Fruit fly (Drosophila melanogaster) whole organism, prepupa: Measurements from ENCODE around the gene gnu.

ENCODE experiments used
- Blimp-1 ChIP-seq: fragments of 200-800 bp; sonication (Bioruptor generic); optimal IDR thresholded peaks from 3 replicates; lab custom pipeline; 2017; ENCODE audit warnings: missing biosample characterization, missing genetic modification characterization, mild to moderate bottlenecking, moderate library complexity, missing genetic modification reagents
- CG10631 ChIP-seq: fragments of 200-800 bp; sonication (Bioruptor generic); optimal IDR thresholded peaks from 2 replicates; lab custom pipeline; 2016; ENCODE audit warnings: missing biosample characterization, missing genetic modification characterization
- CG10669 ChIP-seq: fragments of 200-800 bp; sonication (Bioruptor generic); optimal IDR thresholded peaks from 3 replicates; lab custom pipeline; 2018; ENCODE audit warnings: missing biosample characterization, mild to moderate bottlenecking, missing genetic modification characterization, moderate library complexity
- CG11294 ChIP-seq: fragments of 200-800 bp; sonication (Bioruptor generic); IDR thresholded peaks from 2 replicates; pipeline ENCODE4 v1.3.6; 2022; ENCODE audit warnings: missing biosample characterization, missing genetic modification characterization
- CG11762 ChIP-seq: fragments of 200-800 bp; sonication (Bioruptor generic); optimal IDR thresholded peaks from 3 replicates; lab custom pipeline; 2016; ENCODE audit warnings: missing biosample characterization, missing genetic modification characterization; ENCODE audit not compliant: insufficient read depth
- CG11902 ChIP-seq: fragments of 200-800 bp; sonication (Bioruptor generic); optimal IDR thresholded peaks from 3 replicates; lab custom pipeline; 2016; ENCODE audit warnings: missing biosample characterization, missing genetic modification characterization
- CG15336 ChIP-seq: fragments of 200-800 bp; sonication (Bioruptor generic); IDR thresholded peaks from 2 replicates; pipeline ENCODE4 v1.3.6; 2022; ENCODE audit warnings: missing biosample characterization, missing genetic modification characterization
- CG16779 ChIP-seq: fragments of 200-800 bp; sonication (Bioruptor generic); optimal IDR thresholded peaks from 3 replicates; lab custom pipeline; 2017; ENCODE audit warnings: missing biosample characterization, mild to moderate bottlenecking, missing genetic modification characterization
- CG3032 ChIP-seq: fragments of 200-800 bp; optimal IDR thresholded peaks from 2 replicates; lab custom pipeline; 2019; ENCODE audit warnings: missing biosample characterization, mild to moderate bottlenecking, missing genetic modification characterization, moderate library complexity
- CG31627 ChIP-seq: fragments of 200-800 bp; sonication (Bioruptor generic); optimal IDR thresholded peaks from 3 replicates; lab custom pipeline; 2016; ENCODE audit warnings: missing biosample characterization, missing genetic modification characterization
- CG34406 ChIP-seq: fragments of 200-800 bp; sonication (Bioruptor generic); optimal IDR thresholded peaks from 3 replicates; lab custom pipeline; 2016; ENCODE audit warnings: missing biosample characterization, missing genetic modification characterization
- CG3919 ChIP-seq: fragments of 200-800 bp; sonication (Bioruptor generic); optimal IDR thresholded peaks from 3 replicates; lab custom pipeline; 2016; ENCODE audit warnings: missing biosample characterization, missing genetic modification characterization
- CG4318 ChIP-seq: fragments of 200-800 bp; sonication (Bioruptor generic); optimal IDR thresholded peaks from 3 replicates; lab custom pipeline; 2017; ENCODE audit warnings: missing biosample characterization, mild to moderate bottlenecking, missing genetic modification characterization
- CG6163 ChIP-seq: fragments of 200-800 bp; sonication (Bioruptor generic); IDR thresholded peaks from 3 replicates; pipeline ENCODE4 v1.3.6; 2022; ENCODE audit warnings: missing biosample characterization, missing genetic modification characterization
- CG6276 ChIP-seq: fragments of 200-800 bp; sonication (Bioruptor generic); optimal IDR thresholded peaks from 2 replicates; lab custom pipeline; 2017; ENCODE audit warnings: missing biosample characterization, mild to moderate bottlenecking, missing genetic modification characterization
- CG6808 ChIP-seq: fragments of 200-800 bp; sonication (Bioruptor generic); optimal IDR thresholded peaks from 3 replicates; lab custom pipeline; 2017; ENCODE audit warnings: missing biosample characterization, missing genetic modification characterization, mild to moderate bottlenecking, moderate library complexity, missing genetic modification reagents
- CG6854 ChIP-seq: fragments of 200-800 bp; sonication (Bioruptor generic); optimal IDR thresholded peaks from 2 replicates; lab custom pipeline; 2017; ENCODE audit warnings: missing biosample characterization, mild to moderate bottlenecking, missing genetic modification characterization
- CG7368 ChIP-seq: fragments of 200-800 bp; sonication (Bioruptor generic); optimal IDR thresholded peaks from 3 replicates; lab custom pipeline; 2016; ENCODE audit warnings: missing biosample characterization, missing genetic modification characterization
- CG8119 ChIP-seq: fragments of 200-800 bp; sonication (Bioruptor generic); IDR thresholded peaks from 3 replicates; pipeline ENCODE4 v1.3.6; 2022; ENCODE audit warnings: missing biosample characterization, missing genetic modification characterization
- CG8319 ChIP-seq: fragments of 200-800 bp; sonication (Bioruptor generic); optimal IDR thresholded peaks from 3 replicates; lab custom pipeline; 2016; ENCODE audit warnings: missing biosample characterization, missing genetic modification characterization
- CG8632 ChIP-seq: fragments of 200-800 bp; sonication (Bioruptor generic); optimal IDR thresholded peaks from 3 replicates; lab custom pipeline; 2016; ENCODE audit warnings: missing biosample characterization, missing genetic modification characterization
- CG9139 ChIP-seq: fragments of 200-800 bp; sonication (Bioruptor generic); optimal IDR thresholded peaks from 3 replicates; lab custom pipeline; 2017; ENCODE audit warnings: missing biosample characterization, mild to moderate bottlenecking, missing genetic modification characterization
- Eip75B ChIP-seq: fragments of 200-800 bp; sonication (Bioruptor generic); optimal IDR thresholded peaks from 3 replicates; lab custom pipeline; 2016; ENCODE audit warnings: missing biosample characterization, missing genetic modification characterization
- Eip78C ChIP-seq: fragments of 200-800 bp; sonication (Bioruptor generic); peaks from one replicate; lab custom pipeline; 2016; ENCODE audit warnings: missing biosample characterization, missing genetic modification characterization
- Eip93F ChIP-seq: fragments of 200-800 bp; sonication (Bioruptor generic); optimal IDR thresholded peaks from 2 replicates; lab custom pipeline; 2016; ENCODE audit warnings: missing biosample characterization, mild to moderate bottlenecking, missing genetic modification characterization
- Gug ChIP-seq: fragments of 200-800 bp; sonication (Bioruptor generic); IDR thresholded peaks from 2 replicates; pipeline ENCODE4 v1.3.6; 2022; ENCODE audit warnings: missing biosample characterization, missing genetic modification characterization
- Hr38 ChIP-seq: sonication (Bioruptor generic); optimal IDR thresholded peaks from 2 replicates; lab custom pipeline; 2016; ENCODE audit warnings: missing biosample characterization, missing genetic modification characterization
- Hr4 ChIP-seq: fragments of 200-800 bp; sonication (Bioruptor generic); optimal IDR thresholded peaks from 3 replicates; lab custom pipeline; 2016; ENCODE audit warnings: missing biosample characterization, missing genetic modification characterization
- Lpt ChIP-seq: fragments of 200-800 bp; sonication (Bioruptor generic); optimal IDR thresholded peaks from 3 replicates; lab custom pipeline; 2016; ENCODE audit warnings: missing biosample characterization, missing genetic modification characterization
- OdsH ChIP-seq: fragments of 200-800 bp; sonication (Bioruptor generic); optimal IDR thresholded peaks from 3 replicates; lab custom pipeline; 2016; ENCODE audit warnings: missing biosample characterization, missing genetic modification characterization
- Sox14 ChIP-seq: fragments of 200-800 bp; sonication (Bioruptor generic); optimal IDR thresholded peaks from 3 replicates; lab custom pipeline; 2016; ENCODE audit warnings: missing biosample characterization, missing genetic modification characterization
- Sox15 ChIP-seq: fragments of 200-800 bp; sonication (Bioruptor generic); optimal IDR thresholded peaks from 3 replicates; lab custom pipeline; 2016; ENCODE audit warnings: missing biosample characterization, missing genetic modification characterization
- cyc ChIP-seq: fragments of 200-800 bp; sonication (Bioruptor generic); optimal IDR thresholded peaks from 3 replicates; lab custom pipeline; 2016; ENCODE audit warnings: missing biosample characterization, missing genetic modification characterization
- dac ChIP-seq: fragments of 200-800 bp; sonication (Bioruptor generic); optimal IDR thresholded peaks from 2 replicates; lab custom pipeline; 2017; ENCODE audit warnings: missing biosample characterization, mild to moderate bottlenecking, missing genetic modification characterization
- eg ChIP-seq: fragments of 200-800 bp; sonication (Bioruptor generic); IDR thresholded peaks from 3 replicates; pipeline ENCODE4 v1.3.6; 2022; ENCODE audit warnings: missing biosample characterization, missing genetic modification characterization
- esn ChIP-seq: fragments of 200-800 bp; sonication (Bioruptor generic); optimal IDR thresholded peaks from 2 replicates; lab custom pipeline; 2016; ENCODE audit warnings: missing biosample characterization, mild to moderate bottlenecking, missing genetic modification characterization, moderate library complexity
- fd59A ChIP-seq: fragments of 200-800 bp; sonication (Bioruptor generic); optimal IDR thresholded peaks from 2 replicates; lab custom pipeline; 2017; ENCODE audit warnings: missing biosample characterization, mild to moderate bottlenecking, missing genetic modification characterization, missing genetic modification reagents
- fd85E ChIP-seq: fragments of 200-800 bp; sonication (Bioruptor generic); optimal IDR thresholded peaks from 3 replicates; lab custom pipeline; 2016; ENCODE audit warnings: missing biosample characterization, missing genetic modification characterization
- fkh ChIP-seq: fragments of 200-800 bp; sonication (Bioruptor generic); optimal IDR thresholded peaks from 3 replicates; lab custom pipeline; 2017; ENCODE audit warnings: missing biosample characterization, mild to moderate bottlenecking, missing genetic modification characterization, moderate library complexity
- lz ChIP-seq: fragments of 200-800 bp; sonication (Bioruptor generic); optimal IDR thresholded peaks from 3 replicates; lab custom pipeline; 2016; ENCODE audit warnings: missing biosample characterization, missing genetic modification characterization
- net ChIP-seq: fragments of 200-800 bp; sonication (Bioruptor generic); optimal IDR thresholded peaks from 3 replicates; lab custom pipeline; 2016; ENCODE audit warnings: missing biosample characterization, missing genetic modification characterization
- pdm3 ChIP-seq: fragments of 200-800 bp; sonication (Bioruptor generic); optimal IDR thresholded peaks from 3 replicates; lab custom pipeline; 2016; ENCODE audit warnings: missing biosample characterization, missing genetic modification characterization
- salr ChIP-seq, 2 experiments: fragments of 200-800 bp; sonication (Bioruptor generic); optimal IDR thresholded peaks; 3 replicates each; lab custom pipeline; 2016 to 2018; ENCODE audit warnings: missing biosample characterization in 2 of 2, missing genetic modification characterization in 2 of 2, mild to moderate bottlenecking in 1 of 2
- spab ChIP-seq: fragments of 200-800 bp; sonication (Bioruptor generic); optimal IDR thresholded peaks from 2 replicates; lab custom pipeline; 2017; ENCODE audit warnings: missing biosample characterization, mild to moderate bottlenecking, missing genetic modification characterization, missing genetic modification reagents
- ss ChIP-seq, 2 experiments: fragments of 200-800 bp; sonication (Bioruptor generic); optimal IDR thresholded peaks; 2 replicates in 1 of 2; 3 replicates in 1 of 2; lab custom pipeline; 2017 to 2018; ENCODE audit warnings: mild to moderate bottlenecking in 2 of 2, missing biosample characterization in 2 of 2, missing genetic modification characterization in 2 of 2, moderate library complexity in 1 of 2
- svp ChIP-seq: fragments of 200-800 bp; sonication (Bioruptor generic); peaks from one replicate; lab custom pipeline; 2016; ENCODE audit warnings: missing biosample characterization, missing genetic modification characterization
- topi ChIP-seq: fragments of 200-800 bp; sonication (Bioruptor generic); optimal IDR thresholded peaks from 3 replicates; lab custom pipeline; 2016; ENCODE audit warnings: missing biosample characterization, missing genetic modification characterization

gnu gene

DNA sequence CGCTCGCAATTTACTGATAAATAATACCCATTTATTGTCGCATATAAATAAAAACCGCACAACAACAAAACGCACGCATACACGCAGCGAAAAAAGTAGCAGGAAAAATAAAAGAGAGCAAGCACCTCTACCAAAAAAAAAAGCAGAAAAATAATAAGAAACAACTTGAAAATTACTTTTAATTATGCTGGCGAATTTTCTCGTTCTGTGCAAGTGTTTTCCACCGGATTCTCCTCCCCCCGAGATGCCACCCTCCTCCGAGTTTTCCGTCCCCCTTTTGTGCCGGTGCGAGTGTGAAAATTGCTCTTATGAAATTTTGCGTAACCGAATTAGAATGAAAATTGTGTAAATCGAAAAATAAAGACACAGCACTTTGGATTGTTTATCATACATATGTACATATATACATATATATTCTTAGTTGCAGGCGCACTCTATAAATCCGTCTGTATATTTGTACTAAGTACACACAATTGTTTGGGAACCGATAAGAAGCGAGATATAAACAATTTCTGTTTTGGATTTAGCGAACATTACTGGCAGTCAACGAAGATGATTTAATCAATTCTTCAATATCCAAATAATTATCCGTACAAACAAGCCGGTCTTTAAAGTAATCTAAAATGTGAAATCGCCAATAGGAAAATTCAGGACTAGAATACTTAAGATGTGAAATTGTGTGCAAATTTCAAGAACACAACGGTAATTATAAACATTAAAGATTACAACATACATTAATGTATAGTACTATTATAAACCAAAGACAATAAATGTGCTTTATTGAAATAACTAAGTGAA, 12.1 kb downstream of the gnu start:
- TF ChIP-seq eg (GFP tag; lab: Robert Waterston, UW) (peak; percentile 61), Gug (peak; percentile 38; the same call in 1 of the 2 replicates), CG6163 (GFP tag; lab: Robert Waterston, UW) (peak; percentile 68), CG15336 (peak; percentile 41; the same call in 1 of the 2 replicates), CG8319 (GFP tag; lab: Kevin White, UChicago) (no peak)

DNA sequence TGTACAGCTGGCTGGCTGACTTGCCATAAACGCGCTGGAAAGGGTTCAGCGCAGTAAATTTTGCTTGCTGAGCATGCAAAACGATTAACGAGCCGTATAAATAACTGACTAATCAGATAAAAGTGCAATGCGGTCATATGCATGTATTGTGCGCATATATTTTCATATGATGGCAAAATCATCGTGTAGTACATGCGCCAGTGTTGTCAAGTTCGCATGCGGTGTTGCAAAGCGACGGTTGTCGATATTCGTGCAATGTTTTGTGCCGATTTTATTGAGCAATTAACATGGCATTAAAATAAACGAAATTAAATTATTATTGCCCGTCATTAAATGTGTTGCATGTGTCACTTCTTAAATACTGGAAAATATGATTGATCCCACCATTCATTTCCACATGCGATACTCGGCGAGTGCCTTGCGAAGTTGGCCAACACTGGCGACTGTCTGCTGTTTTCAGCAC, 13.0 kb downstream of the gnu start:
- peak in 1 of 2 experiments; percentile 44 for TF ChIP-seq salr (GFP tag; optimal IDR thresholded peaks at IDR 0.05; lab: Kevin White, UChicago)
- TF ChIP-seq CG8319 (GFP tag; lab: Kevin White, UChicago) = peak; percentile 61
- TF ChIP-seq cyc (GFP tag; lab: Kevin White, UChicago) = peak; percentile 88
- peak; percentile 89 for TF ChIP-seq topi
- peak; percentile 58 for TF ChIP-seq CG8119
- TF ChIP-seq Eip93F = no peak
- TF ChIP-seq CG3032 = peak; percentile 72
- TF ChIP-seq CG6854 (GFP tag; lab: Kevin White, UChicago) = peak; percentile 30
- TF ChIP-seq lz = peak; percentile 88
- peak; percentile 72 for TF ChIP-seq eg (GFP tag; lab: Robert Waterston, UW)
- TF ChIP-seq fd85E (GFP tag; lab: Kevin White, UChicago) = peak; percentile 64
- peak; percentile 70 for TF ChIP-seq CG8632
- peak; percentile 39 for TF ChIP-seq CG9139 (GFP tag; lab: Kevin White, UChicago)
- peak; percentile 73 for TF ChIP-seq CG6163 (GFP tag; lab: Robert Waterston, UW)
- TF ChIP-seq CG34406 (GFP tag; lab: Kevin White, UChicago) = peak; percentile 70
- TF ChIP-seq CG11762 (GFP tag; lab: Kevin White, UChicago) = peak; percentile 78
- peak; percentile 68 for TF ChIP-seq fd59A (GFP tag; lab: Kevin White, UChicago)
- no peak for TF ChIP-seq dac (GFP tag; lab: Kevin White, UChicago)
- TF ChIP-seq Hr4 (GFP tag; lab: Kevin White, UChicago) = peak; percentile 80
- peak; percentile 85 for TF ChIP-seq OdsH (GFP tag; lab: Kevin White, UChicago)
- peak; percentile 82 for TF ChIP-seq pdm3 (GFP tag; lab: Kevin White, UChicago)
- peak; percentile 53 for TF ChIP-seq Hr38 (GFP tag; lab: Kevin White, UChicago)
- TF ChIP-seq CG31627 (GFP tag; lab: Kevin White, UChicago) = peak; percentile 88
- TF ChIP-seq Lpt (GFP tag; lab: Kevin White, UChicago) = peak; percentile 68
- TF ChIP-seq net = peak; percentile 75
- TF ChIP-seq Gug = peak; percentile 54
- peak; percentile 38 for TF ChIP-seq Blimp-1
- TF ChIP-seq CG4318 (GFP tag; lab: Kevin White, UChicago) = peak; percentile 21
- TF ChIP-seq CG6808 (GFP tag; lab: Kevin White, UChicago) = peak; percentile 51
- no peak for TF ChIP-seq CG6276
- TF ChIP-seq Eip75B (GFP tag; lab: Kevin White, UChicago) = peak; percentile 83
- TF ChIP-seq CG10631 (GFP tag; lab: Kevin White, UChicago) = peak; percentile 87
- peak; percentile 14 for TF ChIP-seq spab
- TF ChIP-seq CG11294 (GFP tag; lab: Robert Waterston, UW) = peak; percentile 57; the same call in 1 of the 2 replicates
- peak; percentile 68 for TF ChIP-seq CG10669
- TF ChIP-seq CG7368 (GFP tag; lab: Kevin White, UChicago) = peak; percentile 72
- TF ChIP-seq CG3919 = no peak
- peak; percentile 87 for TF ChIP-seq esn
- TF ChIP-seq ss (GFP tag; optimal IDR thresholded peaks at IDR 0.05; lab: Kevin White, UChicago) = peak in 1 of 2 experiments; percentile 66
- peak; percentile 93 for TF ChIP-seq Eip78C (GFP tag; lab: Kevin White, UChicago)
- TF ChIP-seq Sox15 (GFP tag; lab: Kevin White, UChicago) = peak; percentile 71
- peak; percentile 83 for TF ChIP-seq Sox14 (GFP tag; lab: Kevin White, UChicago)
- peak; percentile 93 for TF ChIP-seq svp (GFP tag; lab: Kevin White, UChicago)
- peak; percentile 26 for TF ChIP-seq CG16779 (tag; lab: Kevin White, UChicago)
- peak; percentile 23; the same call in 1 of the 2 replicates for TF ChIP-seq CG15336
- peak; percentile 80 for TF ChIP-seq CG11902
- TF ChIP-seq fkh (GFP tag; lab: Kevin White, UChicago) = peak; percentile 26
